Worm (Caenorhabditis elegans): ENCODE measurements around the gene cpg-18.

The cpg-18 gene

ce11 chrIV:5753954-5754543 is 19.2 kb downstream of the cpg-18 start (continued):
- TF ChIP-seq nhr-41 (GFP tag; IDR thresholded peaks at IDR 0.05) (no peak), hlh-11 (tag; optimal IDR thresholded peaks at IDR 0.05) (peak; percentile 92), ztf-7 (tag; optimal IDR thresholded peaks at IDR 0.05) (no peak), unc-130 (GFP tag; optimal IDR thresholded peaks at IDR 0.05) (no peak), attf-4 (tag; optimal IDR thresholded peaks at IDR 0.05) (no peak), tag-97 (GFP tag; IDR thresholded peaks at IDR 0.05) (no peak), nhr-42 (GFP tag; IDR thresholded peaks at IDR 0.05) (0 out of 2 replicates have a peak, but pooled peaks have one; percentile 63), daf-19 (GFP tag; conservative IDR thresholded peaks at IDR 0.05) (no peak), lin-39 (tag; optimal IDR thresholded peaks at IDR 0.05) (no peak), lsy-2 (tag; optimal IDR thresholded peaks at IDR 0.05) (peak; percentile 26 to 69), D1046.2 (GFP tag; IDR thresholded peaks at IDR 0.05) (no peak), hlh-30 (tag; optimal IDR thresholded peaks at IDR 0.05; ENCODE audit: insufficient read depth) (peak; percentile 64), jun-1 (tag; optimal IDR thresholded peaks at IDR 0.05) (no peak), madf-9 (GFP tag; conservative IDR thresholded peaks at IDR 0.05) (no peak), Y5F2A.4 (GFP tag; optimal IDR thresholded peaks at IDR 0.05) (no peak), lin-15B (tag; optimal IDR thresholded peaks at IDR 0.05) (no peak), ctbp-1 (GFP tag; IDR thresholded peaks at IDR 0.05) (no peak), Y48G9A.11 (GFP tag; IDR thresholded peaks at IDR 0.05) (no peak), T26A8.4 (GFP tag; IDR thresholded peaks at IDR 0.05) (peak; percentile 54), F49E8.2 (tag; optimal IDR thresholded peaks at IDR 0.05; ENCODE audit: borderline replicate concordance) (no peak), duxl-1 (tag; optimal IDR thresholded peaks at IDR 0.05; ENCODE audit: poor library complexity) (no peak), skn-1 (tag; optimal IDR thresholded peaks at IDR 0.05) (no peak), lin-1 (GFP tag; IDR thresholded peaks at IDR 0.05) (peak; percentile 45; the same call in 1 of the 2 replicates), zfp-2 (tag; optimal IDR thresholded peaks at IDR 0.05) (no peak), Y75B8A.6 (GFP tag; IDR thresholded peaks at IDR 0.05) (0 out of 2 replicates have a peak, but pooled peaks have one; percentile 40), dmd-9 (GFP tag; IDR thresholded peaks at IDR 0.05) (no peak), ZK546.5 (tag; optimal IDR thresholded peaks at IDR 0.05) (no peak), zfp-3 (GFP tag; conservative IDR thresholded peaks at IDR 0.05) (no peak), F37D6.2 (tag; optimal IDR thresholded peaks at IDR 0.05) (peak; percentile 24), daf-8 (GFP tag; IDR thresholded peaks at IDR 0.05) (no peak), mxl-3 (GFP tag; optimal IDR thresholded peaks at IDR 0.05) (peak; percentile 60), lir-3 (tag; optimal IDR thresholded peaks at IDR 0.05) (no peak), snpc-4 (tag; optimal IDR thresholded peaks at IDR 0.05) (no peak), daf-16 (GFP tag; optimal IDR thresholded peaks at IDR 0.05) (peak in 1 of 2 experiments; percentile 32), daf-16 (tag; optimal IDR thresholded peaks at IDR 0.05) (peak; percentile 53), fkh-10 (GFP tag; optimal IDR thresholded peaks at IDR 0.05) (no peak), nhr-77 (tag; optimal IDR thresholded peaks at IDR 0.05) (peak; percentile 82), spr-3 (GFP tag; optimal IDR thresholded peaks at IDR 0.05) (no peak), lin-29 (GFP tag; IDR thresholded peaks at IDR 0.05) (no peak), dpl-1 (GFP tag; optimal IDR thresholded peaks at IDR 0.05) (peak; percentile 35), ceh-32 (tag; optimal IDR thresholded peaks at IDR 0.05; ENCODE audit: poor library complexity) (no peak), pha-4 (GFP tag; IDR thresholded peaks at IDR 0.05) (peak; percentile 40; the same call in 1 of the 2 replicates), pha-4 (tag; optimal IDR thresholded peaks at IDR 0.05) (peak; percentile 49), dmd-6 (GFP tag; IDR thresholded peaks at IDR 0.05) (peak; percentile 90), tra-1 (GFP tag; IDR thresholded peaks at IDR 0.05) (no peak), arid-1 (GFP tag; conservative IDR thresholded peaks at IDR 0.05) (0 out of 2 replicates have a peak, but pooled peaks have one; percentile 11), ceh-44 (GFP tag; IDR thresholded peaks at IDR 0.05) (no peak), nhr-28 (tag; optimal IDR thresholded peaks at IDR 0.05) (peak; percentile 57), mdt-29 (GFP tag; IDR thresholded peaks at IDR 0.05) (no peak), nhr-25 (tag; optimal IDR thresholded peaks at IDR 0.05; ENCODE audit: borderline replicate concordance, insufficient read depth) (peak; percentile 47)
